Fruit fly (Drosophila melanogaster): Measurements from ENCODE around the gene CG42750.

CG42750 gene

DNA sequence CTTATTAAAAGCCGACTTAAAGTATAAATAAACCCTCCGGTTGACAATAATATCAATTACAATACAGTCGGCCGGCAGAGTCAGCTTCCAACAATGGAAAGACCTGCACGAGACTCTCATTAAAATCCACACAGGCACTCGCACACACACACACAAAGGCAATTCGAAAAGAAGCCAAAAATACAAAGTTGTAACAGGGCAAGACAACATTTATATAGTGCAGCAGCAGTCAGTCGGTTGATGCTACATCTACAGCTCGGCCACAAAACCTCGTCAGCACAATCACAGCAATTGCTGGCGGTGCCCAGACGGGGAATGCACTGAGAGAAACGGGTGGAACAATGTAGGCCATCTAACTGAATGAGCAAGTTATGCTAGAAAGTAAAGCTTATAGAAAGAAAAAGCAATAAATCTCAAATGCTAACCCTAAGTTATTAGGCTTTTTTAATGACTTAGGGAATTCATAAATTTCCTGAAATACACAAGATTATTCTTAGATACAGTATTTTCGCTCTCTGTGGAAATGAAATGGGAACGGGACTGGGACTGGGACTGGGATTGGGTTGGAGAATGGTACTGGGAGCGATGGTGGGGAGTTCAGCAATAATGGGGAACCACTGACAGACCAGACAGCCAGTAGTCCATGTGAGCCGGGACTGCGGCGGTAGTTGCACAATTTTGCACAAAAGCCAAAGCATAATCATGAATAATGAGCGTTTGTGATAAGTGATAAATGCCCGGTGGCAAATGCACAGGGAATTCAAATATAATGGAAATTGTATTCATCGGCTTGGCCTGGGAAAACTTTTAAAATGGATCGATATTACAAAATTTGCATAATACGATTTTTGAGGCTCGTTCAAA, 154.0 kb downstream of the CG42750 start (continued):
- TF ChIP-seq Ada2b (GFP tag; IDR thresholded peaks at IDR 0.05) (no peak), CG11723 (GFP tag; optimal IDR thresholded peaks at IDR 0.05) (no peak), D19B (GFP tag; optimal IDR thresholded peaks at IDR 0.05) (no peak), CG10959 (GFP tag; IDR thresholded peaks at IDR 0.05) (no peak), CG4730 (GFP tag; IDR thresholded peaks at IDR 0.05) (no peak), dmrt11E (tag; optimal IDR thresholded peaks at IDR 0.05) (no peak), CG4360 (GFP tag; IDR thresholded peaks at IDR 0.05) (no peak), ap (GFP tag; IDR thresholded peaks at IDR 0.05) (0 out of 2 replicates have a peak, but pooled peaks have one; percentile 16), sd (tag; optimal IDR thresholded peaks at IDR 0.05) (no peak), sisA (GFP tag; IDR thresholded peaks at IDR 0.05) (peak; percentile 38; the same call in 1 of the 2 replicates), YL-1 (GFP tag; optimal IDR thresholded peaks at IDR 0.05) (no peak), pb (GFP tag; optimal IDR thresholded peaks at IDR 0.05) (peak; percentile 29), CG11696 (GFP tag; IDR thresholded peaks at IDR 0.05) (no peak), CG10366 (GFP tag; IDR thresholded peaks at IDR 0.05) (peak; percentile 37), wdn (GFP tag; IDR thresholded peaks at IDR 0.05) (no peak), CG17829 (tag; optimal IDR thresholded peaks at IDR 0.05) (peak; percentile 38), Adf1 (GFP tag; IDR thresholded peaks at IDR 0.05) (no peak)

DNA sequence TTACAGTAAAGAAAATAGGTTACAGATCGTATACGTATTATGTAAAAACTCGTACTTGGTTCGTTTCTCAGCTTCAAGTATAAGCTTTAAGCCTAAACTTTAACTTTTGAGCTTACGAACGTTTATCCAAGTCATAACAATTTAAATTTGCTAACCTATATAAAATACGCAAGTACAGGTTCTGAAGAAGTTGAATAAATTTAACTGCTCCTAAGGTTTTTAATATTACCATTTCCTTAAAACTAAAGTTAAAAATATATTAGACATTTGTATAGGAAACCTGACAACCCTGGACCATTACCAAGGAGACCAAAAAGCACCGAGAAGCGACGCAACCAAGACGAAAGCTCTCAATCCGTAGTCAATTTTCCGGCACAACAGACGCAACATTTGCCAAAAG, 155.9 kb downstream of the CG42750 start, which contains the start of gene CG5758:
TSS of gene CG5758 (plus strand) at position 353 of the 400 bp plus-strand sequence.
- TF ChIP-seq Hmr (GFP tag; optimal IDR thresholded peaks at IDR 0.05) (peak; percentile 59), CG6854 (GFP tag; optimal IDR thresholded peaks at IDR 0.05) (no peak), CHES-1-like (GFP tag; optimal IDR thresholded peaks at IDR 0.05) (no peak), CG10209 (GFP tag; optimal IDR thresholded peaks at IDR 0.05) (no peak), bbx (GFP tag; IDR thresholded peaks at IDR 0.05; ENCODE audit: partially characterized antibody) (no peak), pb (GFP tag; optimal IDR thresholded peaks at IDR 0.05) (no peak), zfh1 (GFP tag; IDR thresholded peaks at IDR 0.05) (no peak), CG3838 (GFP tag; optimal IDR thresholded peaks at IDR 0.05) (no peak), exex (tag; optimal IDR thresholded peaks at IDR 0.05) (peak; percentile 21), CG32532 (GFP tag; IDR thresholded peaks at IDR 0.05) (peak; percentile 42; the same call in 1 of the 2 replicates), da (GFP tag; optimal IDR thresholded peaks at IDR 0.05) (no peak), Spps (tag; optimal IDR thresholded peaks at IDR 0.05) (no peak), shn (GFP tag; optimal IDR thresholded peaks at IDR 0.05) (no peak), CG4730 (GFP tag; IDR thresholded peaks at IDR 0.05) (no peak), ftz-f1 (GFP tag; optimal IDR thresholded peaks at IDR 0.05) (peak; percentile 42), NC2β (GFP tag; optimal IDR thresholded peaks at IDR 0.05) (no peak), ci (GFP tag; IDR thresholded peaks at IDR 0.05) (0 out of 3 replicates have a peak, but pooled peaks have one; percentile 37), CG14441 (GFP tag; IDR thresholded peaks at IDR 0.05) (no peak), twi (tag; optimal IDR thresholded peaks at IDR 0.05) (no peak), Pdp1 (GFP tag; optimal IDR thresholded peaks at IDR 0.05) (peak in 1 of 2 experiments; percentile 64), CG8359 (GFP tag; optimal IDR thresholded peaks at IDR 0.05; ENCODE audit: borderline replicate concordance) (no peak), tup (GFP tag; optimal IDR thresholded peaks at IDR 0.05) (no peak), CG18599 (GFP tag; optimal IDR thresholded peaks at IDR 0.05) (peak; percentile 58), sug (tag; optimal IDR thresholded peaks at IDR 0.05) (peak; percentile 39), maf-S (GFP tag; optimal IDR thresholded peaks at IDR 0.05) (no peak), TFAM (GFP tag; optimal IDR thresholded peaks at IDR 0.05) (no peak), CG33213 (GFP tag; optimal IDR thresholded peaks at IDR 0.05) (no peak), CG11398 (GFP tag; optimal IDR thresholded peaks at IDR 0.05) (no peak), gfzf (GFP tag; optimal IDR thresholded peaks at IDR 0.05) (peak; percentile 10), dmrt99B (tag; optimal IDR thresholded peaks at IDR 0.05) (no peak), pan (optimal IDR thresholded peaks at IDR 0.05) (no peak), pan (GFP tag; optimal IDR thresholded peaks at IDR 0.05 in 1 of 2, IDR thresholded peaks at IDR 0.05 in 1 of 2) (no peak), Med (GFP tag) (peak; percentile 91), sim (GFP tag; IDR thresholded peaks at IDR 0.05) (no peak)

Data from whole organism, embryonic.